Worm (Caenorhabditis elegans) whole organism, young adult: ENCODE data around the gene sulp-5.

Source experiments
- B0035.1 ChIP-seq: sonication (generic microtip); optimal IDR thresholded peaks from 2 replicates; lab custom pipeline; 2016; ENCODE audit warnings: missing genetic modification characterization, mild to moderate bottlenecking, missing compliant biosample characterization, missing genotype, missing genetic modification reagents
- F22D6.2 ChIP-seq: sonication (generic microtip); optimal IDR thresholded peaks from 2 replicates; lab custom pipeline; 2016; ENCODE audit warnings: mild to moderate bottlenecking, missing genetic modification characterization, missing compliant biosample characterization
- F52B5.7 ChIP-seq: sonication (generic microtip); optimal IDR thresholded peaks from 2 replicates; lab custom pipeline; 2016; ENCODE audit warnings: mild to moderate bottlenecking, missing genetic modification characterization, missing compliant biosample characterization
- F57A8.1 ChIP-seq: fragments of 200-800 bp; sonication (Bioruptor generic); optimal IDR thresholded peaks from 2 replicates; lab custom pipeline; 2018; ENCODE audit warnings: mild to moderate bottlenecking, missing genetic modification characterization, moderate library complexity, missing compliant biosample characterization
- F57C9.4 ChIP-seq: sonication (generic microtip); optimal IDR thresholded peaks from 2 replicates; lab custom pipeline; 2017; ENCODE audit warnings: mild to moderate bottlenecking, missing genetic modification characterization, missing compliant biosample characterization
- K12H6.12 ChIP-seq: fragments of 200-800 bp; sonication (Bioruptor generic); optimal IDR thresholded peaks from 2 replicates; lab custom pipeline; 2018; ENCODE audit warnings: mild to moderate bottlenecking, missing genetic modification characterization, missing compliant biosample characterization
- Y67H2A.10 ChIP-seq: fragments of 200-800 bp; sonication (Bioruptor generic); conservative IDR thresholded peaks from 2 replicates; pipeline ENCODE4 v1.3.6; 2022; ENCODE audit warnings: missing genetic modification reagents, missing genetic modification characterization, missing compliant biosample characterization
- athp-1 ChIP-seq: sonication (generic microtip); optimal IDR thresholded peaks from 2 replicates; lab custom pipeline; 2017; ENCODE audit warnings: mild to moderate bottlenecking, missing genetic modification characterization, missing compliant biosample characterization
- attf-3 ChIP-seq: fragments of 200-800 bp; sonication (Bioruptor generic); conservative IDR thresholded peaks from 2 replicates; pipeline ENCODE4 v1.3.6; 2022; ENCODE audit warnings: missing genetic modification reagents, missing genetic modification characterization, missing compliant biosample characterization
- ccch-3 ChIP-seq: fragments of 200-800 bp; sonication (Bioruptor generic); optimal IDR thresholded peaks from 2 replicates; lab custom pipeline; 2018; ENCODE audit warnings: mild to moderate bottlenecking, missing genetic modification characterization, missing compliant biosample characterization
- ceh-91 ChIP-seq: fragments of 200-800 bp; sonication (Bioruptor generic); IDR thresholded peaks from 2 replicates; pipeline ENCODE4 v1.3.6; 2022; ENCODE audit warnings: missing genetic modification reagents, missing genetic modification characterization, missing compliant biosample characterization
- dpl-1 ChIP-seq: fragments of 150-350 bp; optimal IDR thresholded peaks from 2 replicates; lab custom pipeline; 2014; ENCODE audit warnings: missing biosample characterization, missing genetic modification reagents, missing genetic modification characterization
- egl-18 ChIP-seq: fragments of 200-800 bp; sonication (Bioruptor generic); IDR thresholded peaks from 2 replicates; pipeline ENCODE4 v1.3.6; 2022; ENCODE audit warnings: missing genetic modification reagents, missing genetic modification characterization, missing compliant biosample characterization
- egrh-3 ChIP-seq: fragments of 200-800 bp; sonication (Bioruptor generic); IDR thresholded peaks from 2 replicates; pipeline ENCODE4 v1.3.6; 2022; ENCODE audit warnings: missing genetic modification reagents, missing genetic modification characterization, missing compliant biosample characterization
- hmg-1.2 ChIP-seq: fragments of 200-800 bp; sonication (Bioruptor generic); IDR thresholded peaks from 2 replicates; pipeline ENCODE4 v1.3.6; 2022; ENCODE audit warnings: missing genetic modification reagents, missing genetic modification characterization, missing compliant biosample characterization
- hrde-1 ChIP-seq: sonication (generic microtip); optimal IDR thresholded peaks from 2 replicates; lab custom pipeline; 2016; ENCODE audit warnings: missing genetic modification characterization, mild to moderate bottlenecking, missing compliant biosample characterization, moderate library complexity, missing genotype, missing genetic modification reagents, borderline replicate concordance
- let-526 ChIP-seq: fragments of 200-800 bp; sonication (Bioruptor generic); IDR thresholded peaks from 2 replicates; pipeline ENCODE4 v1.3.6; 2022; ENCODE audit warnings: missing genetic modification reagents, missing genetic modification characterization, missing compliant biosample characterization
- lin-40 ChIP-seq: sonication (generic microtip); optimal IDR thresholded peaks from 2 replicates; lab custom pipeline; 2016; ENCODE audit warnings: missing genetic modification characterization, mild to moderate bottlenecking, missing compliant biosample characterization, missing genotype, missing genetic modification reagents
- lsl-1 ChIP-seq: fragments of 200-800 bp; sonication (Bioruptor generic); optimal IDR thresholded peaks from 2 replicates; lab custom pipeline; 2018; ENCODE audit warnings: mild to moderate bottlenecking, missing genetic modification characterization, moderate library complexity, missing compliant biosample characterization
- madf-6 ChIP-seq: fragments of 200-800 bp; sonication (Bioruptor generic); IDR thresholded peaks from 2 replicates; pipeline ENCODE4 v1.3.6; 2022; ENCODE audit warnings: missing genetic modification reagents, missing genetic modification characterization, missing compliant biosample characterization
- madf-8 ChIP-seq: fragments of 200-800 bp; sonication (Bioruptor generic); conservative IDR thresholded peaks from 2 replicates; pipeline ENCODE4 v1.3.6; 2022; ENCODE audit warnings: missing genetic modification reagents, missing genetic modification characterization, missing compliant biosample characterization
- mes-4 ChIP-seq: sonication (generic microtip); optimal IDR thresholded peaks from 2 replicates; lab custom pipeline; 2016; ENCODE audit warnings: missing genotype, missing genetic modification characterization, missing compliant biosample characterization
- nhr-120 ChIP-seq: fragments of 200-800 bp; sonication (Bioruptor generic); IDR thresholded peaks from 2 replicates; pipeline ENCODE4 v1.3.6; 2022; ENCODE audit warnings: missing genetic modification characterization, missing compliant biosample characterization
- pbrm-1 ChIP-seq: fragments of 200-800 bp; sonication (Bioruptor generic); IDR thresholded peaks from 2 replicates; pipeline ENCODE4 v1.3.6; 2022; ENCODE audit warnings: missing genetic modification reagents, missing genetic modification characterization, missing compliant biosample characterization
- rcor-1 ChIP-seq: fragments of 200-800 bp; sonication (Bioruptor generic); IDR thresholded peaks from 2 replicates; pipeline ENCODE4 v1.3.6; 2022; ENCODE audit warnings: missing genetic modification reagents, missing genetic modification characterization, missing compliant biosample characterization
- repo-1 ChIP-seq: sonication (generic microtip); optimal IDR thresholded peaks from 2 replicates; lab custom pipeline; 2017; ENCODE audit warnings: mild to moderate bottlenecking, missing genetic modification characterization, missing compliant biosample characterization
- rpc-1 ChIP-seq, 2 experiments: fragments of 150-350 bp in 1 of 2; sonication (generic microtip) in 1 of 2; optimal IDR thresholded peaks; 2 replicates each; lab custom pipeline; 2014 to 2018; ENCODE audit warnings: missing biosample characterization in 1 of 2, missing genetic modification characterization in 1 of 2, missing genetic modification reagents in 1 of 2, missing genotype in 1 of 2
- sea-2 ChIP-seq: fragments of 200-800 bp; sonication (Bioruptor generic); IDR thresholded peaks from 2 replicates; pipeline ENCODE4 v1.3.6; 2022; ENCODE audit warnings: missing genetic modification characterization, missing compliant biosample characterization
- snpc-3.4 ChIP-seq: sonication (generic microtip); optimal IDR thresholded peaks from 2 replicates; lab custom pipeline; 2017; ENCODE audit warnings: missing genetic modification characterization, mild to moderate bottlenecking, missing compliant biosample characterization, antibody characterized with exemption, moderate library complexity, missing genotype, missing genetic modification reagents
- somi-1 ChIP-seq: fragments of 200-800 bp; sonication (Bioruptor generic); optimal IDR thresholded peaks from 2 replicates; lab custom pipeline; 2018; ENCODE audit warnings: mild to moderate bottlenecking, missing genetic modification characterization, missing compliant biosample characterization
- sptf-2 ChIP-seq: fragments of 200-800 bp; sonication (Bioruptor generic); optimal IDR thresholded peaks from 2 replicates; lab custom pipeline; 2018; ENCODE audit warnings: mild to moderate bottlenecking, missing genetic modification characterization, missing compliant biosample characterization
- ztf-18 ChIP-seq: sonication (generic microtip); optimal IDR thresholded peaks from 2 replicates; lab custom pipeline; 2016; ENCODE audit warnings: missing genotype, mild to moderate bottlenecking, missing genetic modification characterization, missing compliant biosample characterization
- ztf-22 ChIP-seq: fragments of 200-800 bp; sonication (Bioruptor generic); optimal IDR thresholded peaks from 2 replicates; lab custom pipeline; 2018; ENCODE audit warnings: mild to moderate bottlenecking, missing genetic modification characterization, moderate library complexity, missing compliant biosample characterization

sulp-5 gene

ce11 chrV:11879732-11880131 is at the start of gene sulp-5:
sulp-5 (plus strand) TSS chrV:11880032.
- no peak for TF ChIP-seq rpc-1 (optimal IDR thresholded peaks at IDR 0.05; lab: Kevin White, UChicago)
- no peak for TF ChIP-seq rpc-1 (tag; optimal IDR thresholded peaks at IDR 0.05; lab: Kevin White, UChicago)
- TF ChIP-seq lsl-1, result no peak
- TF ChIP-seq sea-2 (GFP tag; lab: Robert Waterston, UW), result no peak
- TF ChIP-seq F22D6.2 (tag; lab: Kevin White, UChicago), result no peak
- no peak for TF ChIP-seq hmg-1.2 (GFP tag; lab: Robert Waterston, UW)
- TF ChIP-seq ceh-91 (GFP tag; lab: Robert Waterston, UW), result no peak
- no peak for TF ChIP-seq somi-1 (GFP tag; lab: Kevin White, UChicago)
- TF ChIP-seq ztf-18 (tag; lab: Kevin White, UChicago), result no peak
- no peak for TF ChIP-seq athp-1 (tag; lab: Kevin White, UChicago)
- no peak for TF ChIP-seq egl-18 (GFP tag; lab: Robert Waterston, UW)

ce11 chrV:11833319-11833718 is 46.5 kb upstream of the sulp-5 start, which contains the start of gene pho-8:
pho-8 (plus strand) TSS chrV:11833619.
- TF ChIP-seq B0035.1 (tag; lab: Kevin White, UChicago) (no peak), rcor-1 (GFP tag; lab: Robert Waterston, UW) (no peak)

- TF ChIP-seq K12H6.12 (tag; lab: Kevin White, UChicago), result peak; percentile 10
- no peak for TF ChIP-seq lin-40 (tag; lab: Kevin White, UChicago)
Observed at ce11 chrV:11836073-11836472, 43.8 kb upstream of the sulp-5 start, which contains the start of gene R13H4.2. R13H4.2 (plus strand) TSS chrV:11836391.

ce11 chrV:11839220-11839619 is 40.6 kb upstream of the sulp-5 start, which contains the start of gene idpb-5:
idpb-5 (plus strand) TSS chrV:11839520.
- TF ChIP-seq pbrm-1 (GFP tag; lab: Robert Waterston, UW) (no peak), nhr-120 (GFP tag; lab: Robert Waterston, UW) (no peak), repo-1 (tag; lab: Kevin White, UChicago) (no peak), mes-4 (no peak), snpc-3.4 (tag; lab: Kevin White, UChicago) (no peak), egrh-3 (GFP tag; lab: Robert Waterston, UW) (no peak)

ce11 chrV:11843678-11844366 is 36.0 kb upstream of the sulp-5 start, which contains the start of gene nphp-4:
nphp-4 (minus strand) TSS chrV:11843728.
- TF ChIP-seq hrde-1 (no peak), dpl-1 (GFP tag; lab: Kevin White, UChicago) (no peak), F22D6.2 (tag; lab: Kevin White, UChicago) (no peak), B0035.1 (tag; lab: Kevin White, UChicago) (no peak), F52B5.7 (tag; lab: Kevin White, UChicago) (no peak), attf-3 (GFP tag; lab: Robert Waterston, UW) (no peak), sptf-2 (GFP tag; lab: Kevin White, UChicago) (no peak), ccch-3 (GFP tag; lab: Kevin White, UChicago) (no peak), ztf-22 (GFP tag; lab: Kevin White, UChicago) (no peak), F57C9.4 (tag; lab: Kevin White, UChicago) (no peak), F57A8.1 (GFP tag; lab: Kevin White, UChicago) (no peak), egrh-3 (GFP tag; lab: Robert Waterston, UW) (no peak), madf-8 (GFP tag; lab: Robert Waterston, UW) (no peak), snpc-3.4 (tag; lab: Kevin White, UChicago) (no peak), let-526 (no peak), madf-6 (GFP tag; lab: Robert Waterston, UW) (no peak), Y67H2A.10 (no peak)
